Fruit fly (Drosophila melanogaster) S2 (cell line): ENCODE measurements around the gene CG33060.

Experiments
- CG8478 ChIP-seq: fragments of >200 bp; optimal IDR thresholded peaks from 2 replicates; lab custom pipeline; 2018
- CTCF ChIP-seq, 2 experiments: fragments of >200 bp; optimal IDR thresholded peaks; 2 replicates each; lab custom pipeline; 2018

dm6 chr3L:16327776-16328175, 3.1 kb upstream of the CG33060 start, which contains the start of gene CG13038:
- TF ChIP-seq CG8478, result no peak
- no peak for TF ChIP-seq CTCF (optimal IDR thresholded peaks at IDR 0.05; lab: Kevin White, UChicago)
